Worm (Caenorhabditis elegans): Measurements from ENCODE around the gene mrpl-21.

DNA sequence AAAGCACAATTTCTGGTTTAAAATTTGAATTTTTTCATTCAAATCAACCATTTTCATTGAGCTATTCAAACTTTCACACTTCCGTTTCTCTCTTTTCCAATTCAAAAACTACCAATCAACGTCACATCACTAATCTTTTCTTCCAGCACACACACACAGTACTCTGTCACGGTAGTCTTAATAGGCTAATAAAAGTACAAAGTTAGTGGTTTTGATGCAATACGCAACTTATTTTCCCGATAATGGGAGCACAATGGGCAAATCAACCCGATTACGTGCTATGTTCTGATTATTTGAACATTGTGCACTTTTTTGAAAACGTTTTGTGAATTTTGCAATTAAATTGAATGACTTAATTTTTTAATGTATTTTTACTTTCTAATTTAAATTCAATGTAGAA, 16.0 kb downstream of the mrpl-21 start:
- TF ChIP-seq nhr-28 (tag; optimal IDR thresholded peaks at IDR 0.05) = no peak
- TF ChIP-seq ztf-11 (tag; optimal IDR thresholded peaks at IDR 0.05) = no peak
- TF ChIP-seq unc-120 (tag; optimal IDR thresholded peaks at IDR 0.05; ENCODE audit: poor library complexity, severe bottlenecking) = no peak

All from whole organism, mixed stage, embryonic.